Worm (Caenorhabditis elegans) whole organism, midembryonic: ENCODE measurements around the gene F35D2.6.

Experiments used
- T22C8.4 ChIP-seq: fragments of 200-800 bp; sonication (Bioruptor generic); IDR thresholded peaks from 2 replicates; pipeline ENCODE4 v1.3.6; 2022; ENCODE audit warnings: missing genetic modification characterization, missing compliant biosample characterization
- cog-1 ChIP-seq: sonication (generic microtip); optimal IDR thresholded peaks from 2 replicates; lab custom pipeline; 2016; ENCODE audit warnings: missing genetic modification characterization, missing compliant biosample characterization
- flt-1 ChIP-seq: fragments of 200-800 bp; sonication (Bioruptor generic); IDR thresholded peaks from 2 replicates; pipeline ENCODE4 v1.3.6; 2022; ENCODE audit warnings: missing genetic modification characterization, missing compliant biosample characterization
- klf-2 ChIP-seq: fragments of 200-800 bp; sonication (Bioruptor generic); conservative IDR thresholded peaks from 2 replicates; pipeline ENCODE4 v1.3.6; 2022; ENCODE audit warnings: missing genetic modification reagents, missing genetic modification characterization, missing compliant biosample characterization
- med-1 ChIP-seq: sonication (generic microtip); optimal IDR thresholded peaks from 2 replicates; lab custom pipeline; 2017; ENCODE audit warnings: missing genetic modification characterization, mild to moderate bottlenecking, missing compliant biosample characterization, antibody characterized with exemption, missing genetic modification reagents; ENCODE audit not compliant: insufficient read depth
- ref-1 ChIP-seq: fragments of 200-800 bp; sonication (Bioruptor generic); conservative IDR thresholded peaks from 2 replicates; pipeline ENCODE4 v1.3.6; 2022; ENCODE audit warnings: missing genetic modification reagents, missing genetic modification characterization, missing compliant biosample characterization
- tab-1 ChIP-seq: fragments of 200-800 bp; sonication (Bioruptor generic); IDR thresholded peaks from 2 replicates; pipeline ENCODE4 v1.3.6; 2022; ENCODE audit warnings: missing genetic modification characterization, missing compliant biosample characterization
- ztf-23 ChIP-seq: fragments of 200-800 bp; sonication (Bioruptor generic); IDR thresholded peaks from 2 replicates; pipeline ENCODE4 v1.3.6; 2022; ENCODE audit warnings: missing genetic modification reagents, missing genetic modification characterization, missing compliant biosample characterization
- ztf-29 ChIP-seq: fragments of 200-800 bp; sonication (Bioruptor generic); IDR thresholded peaks from 2 replicates; pipeline ENCODE4 v1.3.6; 2022; ENCODE audit warnings: missing genetic modification reagents, missing genetic modification characterization, missing compliant biosample characterization

DNA sequence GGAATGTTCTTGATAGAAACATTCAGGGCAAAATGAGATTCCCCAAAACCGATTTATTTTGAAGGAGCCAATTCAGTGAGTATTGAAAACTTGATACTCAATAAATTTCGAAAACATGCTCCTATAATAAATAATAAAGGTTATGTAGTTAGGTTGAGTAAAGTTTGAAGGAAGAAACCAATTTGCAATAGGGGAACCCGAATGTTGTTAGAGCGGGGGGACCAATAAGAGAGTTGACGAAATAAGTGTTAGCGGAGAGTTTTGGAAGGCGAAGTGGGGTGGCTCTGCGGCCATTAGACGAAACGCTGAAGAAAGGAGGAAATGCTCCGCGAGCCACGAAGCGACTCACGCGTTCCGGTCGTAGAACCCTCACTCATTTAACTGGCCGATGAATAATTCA lies 47.5 kb downstream of the F35D2.6 start:
- TF ChIP-seq med-1 (GFP tag; lab: Kevin White, UChicago) (no peak), cog-1 (tag; lab: Kevin White, UChicago) (no peak), T22C8.4 (GFP tag; lab: Robert Waterston, UW) (no peak), tab-1 (GFP tag; lab: Robert Waterston, UW) (no peak), ztf-23 (GFP tag; lab: Robert Waterston, UW) (no peak), flt-1 (no peak), ref-1 (no peak), klf-2 (no peak), ztf-29 (GFP tag; lab: Robert Waterston, UW) (no peak)
